Worm (Caenorhabditis elegans) whole organism, young adult: Measurements from ENCODE around the gene uso-1.

ENCODE experiments used
- B0035.1 ChIP-seq: sonication (generic microtip); optimal IDR thresholded peaks from 2 replicates; lab custom pipeline; 2016; ENCODE audit warnings: missing genetic modification characterization, mild to moderate bottlenecking, missing compliant biosample characterization, missing genotype, missing genetic modification reagents
- B0261.1 ChIP-seq: sonication (generic microtip); optimal IDR thresholded peaks from 2 replicates; lab custom pipeline; 2016; ENCODE audit warnings: mild to moderate bottlenecking, missing genetic modification characterization, moderate library complexity, missing compliant biosample characterization
- D2030.7 ChIP-seq: fragments of 200-800 bp; sonication (Bioruptor generic); IDR thresholded peaks from 2 replicates; pipeline ENCODE4 v1.3.6; 2022; ENCODE audit warnings: missing genetic modification reagents, missing genetic modification characterization, missing compliant biosample characterization
- F10E7.11 ChIP-seq: sonication (generic microtip); optimal IDR thresholded peaks from 2 replicates; lab custom pipeline; 2017; ENCODE audit warnings: mild to moderate bottlenecking, missing genetic modification characterization, moderate library complexity, missing compliant biosample characterization
- F33H1.4 ChIP-seq: fragments of 200-800 bp; sonication (Bioruptor generic); IDR thresholded peaks from 2 replicates; pipeline ENCODE4 v1.3.6; 2022; ENCODE audit warnings: missing genetic modification reagents, missing genetic modification characterization, missing compliant biosample characterization
- F39B2.1 ChIP-seq: fragments of 200-800 bp; sonication (Bioruptor generic); IDR thresholded peaks from 2 replicates; pipeline ENCODE4 v1.3.6; 2022; ENCODE audit warnings: missing genetic modification reagents, missing genetic modification characterization, missing compliant biosample characterization
- F49E8.2 ChIP-seq: sonication (generic microtip); optimal IDR thresholded peaks from 3 replicates; lab custom pipeline; 2017; ENCODE audit warnings: missing genetic modification characterization, mild to moderate bottlenecking, missing compliant biosample characterization, antibody characterized with exemption, moderate library complexity; ENCODE audit not compliant: insufficient read depth
- F57A8.1 ChIP-seq: fragments of 200-800 bp; sonication (Bioruptor generic); optimal IDR thresholded peaks from 2 replicates; lab custom pipeline; 2018; ENCODE audit warnings: mild to moderate bottlenecking, missing genetic modification characterization, moderate library complexity, missing compliant biosample characterization
- K12H6.12 ChIP-seq: fragments of 200-800 bp; sonication (Bioruptor generic); optimal IDR thresholded peaks from 2 replicates; lab custom pipeline; 2018; ENCODE audit warnings: mild to moderate bottlenecking, missing genetic modification characterization, missing compliant biosample characterization
- Y95B8A.8 ChIP-seq: fragments of 200-800 bp; sonication (Bioruptor generic); IDR thresholded peaks from 2 replicates; pipeline ENCODE4 v1.3.6; 2022; ENCODE audit warnings: missing genetic modification reagents, missing genetic modification characterization, missing compliant biosample characterization
- akir-1 ChIP-seq: fragments of 200-800 bp; sonication (Bioruptor generic); optimal IDR thresholded peaks from 2 replicates; lab custom pipeline; 2018; ENCODE audit warnings: mild to moderate bottlenecking, missing genetic modification characterization, moderate library complexity, missing compliant biosample characterization
- aptf-3 ChIP-seq: fragments of 200-800 bp; sonication (Bioruptor generic); IDR thresholded peaks from 2 replicates; pipeline ENCODE4 v1.3.6; 2022; ENCODE audit warnings: missing genetic modification characterization, missing compliant biosample characterization
- attf-3 ChIP-seq: fragments of 200-800 bp; sonication (Bioruptor generic); conservative IDR thresholded peaks from 2 replicates; pipeline ENCODE4 v1.3.6; 2022; ENCODE audit warnings: missing genetic modification reagents, missing genetic modification characterization, missing compliant biosample characterization
- attf-5 ChIP-seq: fragments of 200-800 bp; sonication (Bioruptor generic); optimal IDR thresholded peaks from 2 replicates; lab custom pipeline; 2018; ENCODE audit warnings: mild to moderate bottlenecking, missing genetic modification characterization, missing compliant biosample characterization
- attf-6 ChIP-seq: fragments of 200-800 bp; sonication (Bioruptor generic); IDR thresholded peaks from 2 replicates; pipeline ENCODE4 v1.3.6; 2022; ENCODE audit warnings: missing genetic modification reagents, missing genetic modification characterization, missing compliant biosample characterization
- bed-2 ChIP-seq: fragments of 200-800 bp; sonication (Bioruptor generic); IDR thresholded peaks from 2 replicates; pipeline ENCODE4 v1.3.6; 2022; ENCODE audit warnings: missing genetic modification reagents, missing genetic modification characterization, missing compliant biosample characterization
- cebp-1 ChIP-seq, 2 experiments: fragments of 200-800 bp in 1 of 2; sonication (Bioruptor generic) in 1 of 2; sonication (generic microtip) in 1 of 2; IDR thresholded peaks in 1 of 2; optimal IDR thresholded peaks in 1 of 2; 2 replicates each; pipeline versions ENCODE4 v1.3.6 to Lab custom; 2017 to 2022; ENCODE audit warnings: missing compliant biosample characterization in 2 of 2, missing genetic modification characterization in 2 of 2, mild to moderate bottlenecking in 1 of 2, missing genetic modification reagents in 1 of 2, moderate library complexity in 1 of 2
- cebp-2 ChIP-seq: fragments of 200-800 bp; sonication (Bioruptor generic); IDR thresholded peaks from 2 replicates; pipeline ENCODE4 v1.3.6; 2022; ENCODE audit warnings: missing genetic modification characterization, missing compliant biosample characterization
- ceh-100 ChIP-seq: fragments of 200-800 bp; sonication (Bioruptor generic); IDR thresholded peaks from 2 replicates; pipeline ENCODE4 v1.3.6; 2022; ENCODE audit warnings: missing genetic modification reagents, missing genetic modification characterization, missing compliant biosample characterization
- ceh-27 ChIP-seq: fragments of 200-800 bp; sonication (Bioruptor generic); optimal IDR thresholded peaks from 2 replicates; lab custom pipeline; 2018; ENCODE audit warnings: mild to moderate bottlenecking, missing genetic modification characterization, moderate library complexity, missing compliant biosample characterization
- ceh-40 ChIP-seq: fragments of 200-800 bp; sonication (Bioruptor generic); IDR thresholded peaks from 2 replicates; pipeline ENCODE4 v1.3.6; 2022; ENCODE audit warnings: missing genetic modification characterization, missing compliant biosample characterization
- ceh-58 ChIP-seq: fragments of 200-800 bp; sonication (Bioruptor generic); IDR thresholded peaks from 2 replicates; pipeline ENCODE4 v1.3.6; 2022; ENCODE audit warnings: missing genetic modification characterization, missing compliant biosample characterization
- dpff-1 ChIP-seq: sonication (generic microtip); optimal IDR thresholded peaks from 2 replicates; lab custom pipeline; 2017; ENCODE audit warnings: mild to moderate bottlenecking, missing genetic modification characterization, missing compliant biosample characterization
- efl-1 ChIP-seq: fragments of 150-350 bp; optimal IDR thresholded peaks from 2 replicates; lab custom pipeline; 2014; ENCODE audit warnings: missing biosample characterization, missing genetic modification reagents, missing genetic modification characterization
- egrh-3 ChIP-seq: fragments of 200-800 bp; sonication (Bioruptor generic); IDR thresholded peaks from 2 replicates; pipeline ENCODE4 v1.3.6; 2022; ENCODE audit warnings: missing genetic modification reagents, missing genetic modification characterization, missing compliant biosample characterization
- ekl-4 ChIP-seq: fragments of 200-800 bp; sonication (Bioruptor generic); IDR thresholded peaks from 2 replicates; pipeline ENCODE4 v1.3.6; 2022; ENCODE audit warnings: missing genetic modification reagents, missing genetic modification characterization, missing compliant biosample characterization
- ets-4 ChIP-seq: fragments of 200-800 bp; sonication (Bioruptor generic); optimal IDR thresholded peaks from 2 replicates; lab custom pipeline; 2018; ENCODE audit warnings: mild to moderate bottlenecking, missing genetic modification characterization, missing compliant biosample characterization
- fkh-3 ChIP-seq: sonication (generic microtip); optimal IDR thresholded peaks from 2 replicates; lab custom pipeline; 2016; ENCODE audit warnings: mild to moderate bottlenecking, missing genetic modification characterization, missing compliant biosample characterization
- him-1 ChIP-seq: sonication (generic microtip); optimal IDR thresholded peaks from 2 replicates; lab custom pipeline; 2016; ENCODE audit warnings: missing genotype, missing genetic modification reagents, missing genetic modification characterization, missing compliant biosample characterization
- hmg-20 ChIP-seq: fragments of 200-800 bp; sonication (Bioruptor generic); IDR thresholded peaks from 2 replicates; pipeline ENCODE4 v1.3.6; 2022; ENCODE audit warnings: missing genetic modification reagents, missing genetic modification characterization, missing compliant biosample characterization
- lin-26 ChIP-seq: fragments of 200-800 bp; sonication (Bioruptor generic); IDR thresholded peaks from 2 replicates; pipeline ENCODE4 v1.3.6; 2022; ENCODE audit warnings: missing genetic modification reagents, missing genetic modification characterization, missing compliant biosample characterization
- lin-54 ChIP-seq: fragments of 200-800 bp; sonication (Bioruptor generic); optimal IDR thresholded peaks from 2 replicates; lab custom pipeline; 2018; ENCODE audit warnings: mild to moderate bottlenecking, missing genetic modification characterization, missing compliant biosample characterization
- lsy-27 ChIP-seq: sonication (generic microtip); optimal IDR thresholded peaks from 2 replicates; lab custom pipeline; 2017; ENCODE audit warnings: missing genetic modification characterization, mild to moderate bottlenecking, missing compliant biosample characterization, antibody characterized with exemption, missing genotype, borderline replicate concordance; ENCODE audit not compliant: insufficient read depth
- madf-10 ChIP-seq: sonication (generic microtip); optimal IDR thresholded peaks from 2 replicates; lab custom pipeline; 2016; ENCODE audit warnings: mild to moderate bottlenecking, missing genetic modification characterization, missing compliant biosample characterization
- madf-6 ChIP-seq: fragments of 200-800 bp; sonication (Bioruptor generic); IDR thresholded peaks from 2 replicates; pipeline ENCODE4 v1.3.6; 2022; ENCODE audit warnings: missing genetic modification reagents, missing genetic modification characterization, missing compliant biosample characterization
- madf-8 ChIP-seq: fragments of 200-800 bp; sonication (Bioruptor generic); conservative IDR thresholded peaks from 2 replicates; pipeline ENCODE4 v1.3.6; 2022; ENCODE audit warnings: missing genetic modification reagents, missing genetic modification characterization, missing compliant biosample characterization
- mcd-1 ChIP-seq: fragments of 200-800 bp; sonication (Bioruptor generic); IDR thresholded peaks from 2 replicates; pipeline ENCODE4 v1.3.6; 2022; ENCODE audit warnings: missing genetic modification reagents, missing genetic modification characterization, missing compliant biosample characterization
- mxl-1 ChIP-seq: sonication (generic microtip); optimal IDR thresholded peaks from 2 replicates; lab custom pipeline; 2016; ENCODE audit warnings: missing genetic modification characterization, missing compliant biosample characterization
- nhr-27 ChIP-seq: fragments of 200-800 bp; sonication (Bioruptor generic); optimal IDR thresholded peaks from 2 replicates; lab custom pipeline; 2018; ENCODE audit warnings: mild to moderate bottlenecking, missing genetic modification characterization, moderate library complexity, missing compliant biosample characterization
- pbrm-1 ChIP-seq: fragments of 200-800 bp; sonication (Bioruptor generic); IDR thresholded peaks from 2 replicates; pipeline ENCODE4 v1.3.6; 2022; ENCODE audit warnings: missing genetic modification reagents, missing genetic modification characterization, missing compliant biosample characterization
- rec-8 ChIP-seq, 2 experiments: sonication (generic microtip); optimal IDR thresholded peaks; 2 replicates each; lab custom pipeline; 2016; ENCODE audit warnings: mild to moderate bottlenecking in 2 of 2, missing genetic modification characterization in 2 of 2, missing genetic modification reagents in 2 of 2, missing genotype in 2 of 2, missing biosample characterization in 1 of 2, missing compliant biosample characterization in 1 of 2, moderate library complexity in 1 of 2
- sdz-38 ChIP-seq: sonication (generic microtip); optimal IDR thresholded peaks from 2 replicates; lab custom pipeline; 2016; ENCODE audit warnings: missing genotype, missing genetic modification characterization, missing compliant biosample characterization
- sea-2 ChIP-seq: fragments of 200-800 bp; sonication (Bioruptor generic); IDR thresholded peaks from 2 replicates; pipeline ENCODE4 v1.3.6; 2022; ENCODE audit warnings: missing genetic modification characterization, missing compliant biosample characterization
- snpc-1.3 ChIP-seq: sonication (generic microtip); optimal IDR thresholded peaks from 2 replicates; lab custom pipeline; 2017; ENCODE audit warnings: missing genetic modification characterization, mild to moderate bottlenecking, missing compliant biosample characterization, antibody characterized with exemption, moderate library complexity, missing genotype, missing genetic modification reagents; ENCODE audit not compliant: insufficient read depth
- sptf-2 ChIP-seq: fragments of 200-800 bp; sonication (Bioruptor generic); optimal IDR thresholded peaks from 2 replicates; lab custom pipeline; 2018; ENCODE audit warnings: mild to moderate bottlenecking, missing genetic modification characterization, missing compliant biosample characterization
- unc-130 ChIP-seq: sonication (generic microtip); optimal IDR thresholded peaks from 2 replicates; lab custom pipeline; 2016; ENCODE audit warnings: missing genetic modification reagents, missing genetic modification characterization, missing compliant biosample characterization
- xnd-1 ChIP-seq: sonication (generic microtip); optimal IDR thresholded peaks from 2 replicates; lab custom pipeline; 2016; ENCODE audit warnings: missing genotype, missing genetic modification reagents, missing genetic modification characterization, missing compliant biosample characterization
- ztf-18 ChIP-seq: sonication (generic microtip); optimal IDR thresholded peaks from 2 replicates; lab custom pipeline; 2016; ENCODE audit warnings: missing genotype, mild to moderate bottlenecking, missing genetic modification characterization, missing compliant biosample characterization
- ztf-3 ChIP-seq: fragments of 200-800 bp; sonication (Bioruptor generic); optimal IDR thresholded peaks from 2 replicates; lab custom pipeline; 2018; ENCODE audit warnings: mild to moderate bottlenecking, missing genetic modification characterization, missing compliant biosample characterization

uso-1 gene

DNA sequence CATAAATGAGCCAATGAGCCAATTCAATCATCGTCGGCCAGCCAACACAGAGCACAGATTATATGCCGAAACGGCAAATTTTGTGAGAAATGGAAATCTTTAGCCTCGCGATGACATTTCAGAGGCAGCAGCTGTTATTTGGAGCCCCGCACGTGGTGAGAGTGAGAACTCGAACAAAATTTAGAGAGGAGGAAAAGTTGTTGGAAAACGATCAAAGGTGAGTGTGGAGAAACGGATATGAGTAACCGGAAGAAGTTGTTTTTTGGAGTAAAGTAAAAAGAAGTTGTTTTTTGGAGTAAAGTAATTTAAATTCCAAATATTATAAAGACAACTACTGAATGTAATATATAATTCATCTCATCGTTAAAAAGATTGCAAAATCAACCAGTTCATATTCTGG, 55.9 kb downstream of the uso-1 start, which contains the start of gene Y62E10A.13 (continued):
- TF ChIP-seq lsy-27 (tag; lab: Kevin White, UChicago) (no peak), him-1 (tag; lab: Kevin White, UChicago) (no peak), B0261.1 (tag; lab: Kevin White, UChicago) (no peak), F33H1.4 (GFP tag; lab: Robert Waterston, UW) (no peak), mcd-1 (GFP tag; lab: Robert Waterston, UW) (no peak), pbrm-1 (GFP tag; lab: Robert Waterston, UW) (no peak), mxl-1 (tag; lab: Kevin White, UChicago) (no peak), unc-130 (GFP tag; lab: Kevin White, UChicago) (peak; percentile 49), ceh-40 (GFP tag; lab: Robert Waterston, UW) (no peak), ceh-27 (GFP tag; lab: Kevin White, UChicago) (no peak), ets-4 (GFP tag; lab: Kevin White, UChicago) (no peak), hmg-20 (GFP tag; lab: Robert Waterston, UW) (no peak), attf-6 (GFP tag; lab: Robert Waterston, UW) (peak; percentile 41; the same call in 1 of the 2 replicates), nhr-27 (tag; lab: Kevin White, UChicago) (no peak), sea-2 (GFP tag; lab: Robert Waterston, UW) (no peak), rec-8 (tag; optimal IDR thresholded peaks at IDR 0.05; lab: Kevin White, UChicago) (no peak), F49E8.2 (tag; lab: Kevin White, UChicago) (peak; percentile 46), akir-1 (GFP tag; lab: Kevin White, UChicago) (no peak), F39B2.1 (GFP tag; lab: Robert Waterston, UW) (no peak), attf-5 (GFP tag; lab: Kevin White, UChicago) (no peak), dpff-1 (peak; percentile 25), D2030.7 (GFP tag; lab: Robert Waterston, UW) (no peak), bed-2 (no peak), xnd-1 (tag; lab: Kevin White, UChicago) (no peak), cebp-2 (GFP tag; lab: Robert Waterston, UW) (peak; percentile 84; the same call in 1 of the 2 replicates), attf-3 (GFP tag; lab: Robert Waterston, UW) (no peak), madf-10 (tag; lab: Kevin White, UChicago) (no peak), sdz-38 (tag; lab: Kevin White, UChicago) (no peak), ztf-3 (no peak), K12H6.12 (no peak), madf-8 (GFP tag; lab: Robert Waterston, UW) (no peak), B0035.1 (tag; lab: Kevin White, UChicago) (no peak), madf-6 (GFP tag; lab: Robert Waterston, UW) (peak; percentile 64), snpc-1.3 (tag; lab: Kevin White, UChicago) (peak; percentile 42), ceh-100 (GFP tag; lab: Robert Waterston, UW) (no peak), ceh-58 (GFP tag; lab: Robert Waterston, UW) (no peak), lin-26 (GFP tag; lab: Robert Waterston, UW) (no peak), efl-1 (GFP tag; lab: Kevin White, UChicago) (no peak), sptf-2 (no peak), cebp-1 (GFP tag; IDR thresholded peaks at IDR 0.05; lab: Robert Waterston, UW) (no peak), cebp-1 (tag; optimal IDR thresholded peaks at IDR 0.05; lab: Kevin White, UChicago) (no peak), Y95B8A.8 (GFP tag; lab: Robert Waterston, UW) (no peak), F10E7.11 (peak; percentile 53), aptf-3 (GFP tag; lab: Robert Waterston, UW) (no peak), ekl-4 (GFP tag; lab: Robert Waterston, UW) (no peak), lin-54 (peak; percentile 25), fkh-3 (no peak), ztf-18 (no peak), F57A8.1 (GFP tag; lab: Kevin White, UChicago) (no peak), egrh-3 (no peak)
